Fruit fly (Drosophila melanogaster) whole organism, embryonic: Measurements from ENCODE around the gene CG13033.

Source experiments
- ATbp ChIP-seq: fragments of 200-800 bp; sonication (Bioruptor generic); optimal IDR thresholded peaks from 2 replicates; lab custom pipeline; 2017; ENCODE audit warnings: missing biosample characterization, mild to moderate bottlenecking, missing genetic modification characterization, missing genetic modification reagents
- Atf6 ChIP-seq: fragments of 200-800 bp; sonication (Bioruptor generic); IDR thresholded peaks from 2 replicates; pipeline ENCODE4 v1.3.6; 2022; ENCODE audit warnings: missing biosample characterization, missing genetic modification characterization
- B-H2 ChIP-seq: fragments of 200-800 bp; sonication (Bioruptor generic); optimal IDR thresholded peaks from 2 replicates; lab custom pipeline; 2018; ENCODE audit warnings: missing biosample characterization, mild to moderate bottlenecking, missing genetic modification characterization
- Blimp-1 ChIP-seq: fragments of 200-800 bp; sonication (Bioruptor generic); optimal IDR thresholded peaks from 3 replicates; lab custom pipeline; 2018; ENCODE audit warnings: missing biosample characterization, missing genetic modification characterization, mild to moderate bottlenecking, moderate library complexity, missing genetic modification reagents
- CG10267 ChIP-seq: fragments of 200-800 bp; sonication (Bioruptor generic); optimal IDR thresholded peaks from 2 replicates; lab custom pipeline; 2018; ENCODE audit warnings: missing biosample characterization, mild to moderate bottlenecking, missing genetic modification characterization, moderate library complexity
- CG10274 ChIP-seq: fragments of 200-800 bp; sonication (Bioruptor generic); optimal IDR thresholded peaks from 3 replicates; lab custom pipeline; 2017; ENCODE audit warnings: missing biosample characterization, mild to moderate bottlenecking, missing genetic modification characterization
- CG10543 ChIP-seq: fragments of 200-800 bp; sonication (Bioruptor generic); optimal IDR thresholded peaks from 3 replicates; lab custom pipeline; 2017; ENCODE audit warnings: missing biosample characterization, mild to moderate bottlenecking, missing genetic modification characterization, moderate library complexity
- CG10959 ChIP-seq: fragments of 200-800 bp; sonication (Bioruptor generic); IDR thresholded peaks from 2 replicates; pipeline ENCODE4 v1.3.6; 2022; ENCODE audit warnings: missing biosample characterization, missing genetic modification characterization
- CG11247 ChIP-seq: fragments of 200-800 bp; sonication (Bioruptor generic); IDR thresholded peaks from 2 replicates; pipeline ENCODE4 v1.3.6; 2022; ENCODE audit warnings: missing biosample characterization, missing genetic modification characterization
- CG13287 ChIP-seq: fragments of 200-800 bp; sonication (Bioruptor generic); IDR thresholded peaks from 2 replicates; pipeline ENCODE4 v1.3.6; 2022; ENCODE audit warnings: missing biosample characterization, missing genetic modification characterization; ENCODE audit not compliant: partially characterized antibody
- CG13424 ChIP-seq: fragments of 200-800 bp; sonication (Bioruptor generic); optimal IDR thresholded peaks from 2 replicates; lab custom pipeline; 2019; ENCODE audit warnings: missing biosample characterization, mild to moderate bottlenecking, missing genetic modification characterization, moderate library complexity
- CG14050 ChIP-seq: fragments of 200-800 bp; sonication (Bioruptor generic); IDR thresholded peaks from 3 replicates; pipeline ENCODE4 v1.3.6; 2022; ENCODE audit warnings: missing biosample characterization, missing genetic modification characterization
- CG15696 ChIP-seq: fragments of 200-800 bp; sonication (Bioruptor generic); optimal IDR thresholded peaks from 2 replicates; lab custom pipeline; 2019; ENCODE audit warnings: missing biosample characterization, mild to moderate bottlenecking, missing genetic modification characterization, moderate library complexity
- CG18599 ChIP-seq: fragments of 200-800 bp; sonication (Bioruptor generic); optimal IDR thresholded peaks from 3 replicates; lab custom pipeline; 2017; ENCODE audit warnings: missing biosample characterization, missing genetic modification characterization, mild to moderate bottlenecking, moderate library complexity, missing genetic modification reagents
- CG2712 ChIP-seq: fragments of 200-800 bp; optimal IDR thresholded peaks from 3 replicates; lab custom pipeline; 2019; ENCODE audit warnings: missing biosample characterization, mild to moderate bottlenecking, missing genetic modification characterization, moderate library complexity
- CG3065 ChIP-seq: fragments of 200-800 bp; sonication (Bioruptor generic); optimal IDR thresholded peaks from 2 replicates; lab custom pipeline; 2016; ENCODE audit warnings: missing biosample characterization, missing genetic modification characterization
- CG34376 ChIP-seq: fragments of 200-800 bp; sonication (Bioruptor generic); optimal IDR thresholded peaks from 2 replicates; lab custom pipeline; 2018; ENCODE audit warnings: missing biosample characterization, mild to moderate bottlenecking, missing genetic modification characterization
- CG5245 ChIP-seq: fragments of 200-800 bp; sonication (Bioruptor generic); optimal IDR thresholded peaks from 3 replicates; lab custom pipeline; 2016; ENCODE audit warnings: missing biosample characterization, missing genetic modification characterization
- CG6272 ChIP-seq: fragments of 200-800 bp; sonication (Bioruptor generic); IDR thresholded peaks from 2 replicates; pipeline ENCODE4 v1.3.6; 2022; ENCODE audit warnings: missing biosample characterization, missing genetic modification characterization
- CG6689 ChIP-seq: fragments of 200-800 bp; sonication (Bioruptor generic); IDR thresholded peaks from 2 replicates; pipeline ENCODE4 v1.3.6; 2022; ENCODE audit warnings: missing biosample characterization, missing genetic modification characterization
- CG7839 ChIP-seq: fragments of 200-800 bp; sonication (Bioruptor generic); optimal IDR thresholded peaks from 3 replicates; lab custom pipeline; 2018; ENCODE audit warnings: missing biosample characterization, mild to moderate bottlenecking, missing genetic modification characterization, moderate library complexity
- CG9797 ChIP-seq: fragments of 200-800 bp; sonication (Bioruptor generic); optimal IDR thresholded peaks from 3 replicates; lab custom pipeline; 2018; ENCODE audit warnings: missing biosample characterization, mild to moderate bottlenecking, missing genetic modification characterization
- D19B ChIP-seq: fragments of 200-800 bp; sonication (Bioruptor generic); optimal IDR thresholded peaks from 2 replicates; lab custom pipeline; 2017; ENCODE audit warnings: missing biosample characterization, mild to moderate bottlenecking, missing genetic modification characterization
- Dfd ChIP-seq, 2 experiments: fragments of >200 bp; optimal IDR thresholded peaks; 2 replicates each; lab custom pipeline; 2017; ENCODE audit warnings: missing biosample characterization in 2 of 2, missing genetic modification characterization in 2 of 2
- H15 ChIP-seq: fragments of 200-800 bp; sonication (Bioruptor generic); IDR thresholded peaks from 3 replicates; pipeline ENCODE4 v1.3.6; 2022; ENCODE audit warnings: missing biosample characterization, missing genetic modification characterization
- HLH3B ChIP-seq: fragments of 200-800 bp; sonication (Bioruptor generic); IDR thresholded peaks from 2 replicates; pipeline ENCODE4 v1.3.6; 2022; ENCODE audit warnings: missing biosample characterization, missing genetic modification characterization
- HLH4C ChIP-seq: fragments of 200-800 bp; sonication (Bioruptor generic); IDR thresholded peaks from 3 replicates; pipeline ENCODE4 v1.3.6; 2022; ENCODE audit warnings: missing biosample characterization, missing genetic modification characterization; ENCODE audit not compliant: partially characterized antibody
- Ptx1 ChIP-seq: fragments of 200-800 bp; sonication (Bioruptor generic); IDR thresholded peaks from 2 replicates; pipeline ENCODE4 v1.3.6; 2022; ENCODE audit warnings: missing biosample characterization, missing genetic modification characterization
- YL-1 ChIP-seq: fragments of 200-800 bp; sonication (Bioruptor generic); optimal IDR thresholded peaks from 3 replicates; lab custom pipeline; 2017; ENCODE audit warnings: missing biosample characterization, mild to moderate bottlenecking, missing genetic modification characterization
- amos ChIP-seq: fragments of 200-800 bp; sonication (Bioruptor generic); IDR thresholded peaks from 2 replicates; pipeline ENCODE4 v1.3.6; 2022; ENCODE audit warnings: missing biosample characterization, missing genetic modification characterization; ENCODE audit not compliant: partially characterized antibody
- bigmax ChIP-seq: fragments of 200-800 bp; sonication (Bioruptor generic); optimal IDR thresholded peaks from 2 replicates; lab custom pipeline; 2018; ENCODE audit warnings: missing biosample characterization, mild to moderate bottlenecking, missing genetic modification characterization
- cad ChIP-seq: fragments of >200 bp; optimal IDR thresholded peaks from 2 replicates; lab custom pipeline; 2017; ENCODE audit warnings: missing biosample characterization, missing genetic modification characterization
- caup ChIP-seq: fragments of 200-800 bp; sonication (Bioruptor generic); optimal IDR thresholded peaks from 3 replicates; lab custom pipeline; 2017; ENCODE audit warnings: missing biosample characterization, mild to moderate bottlenecking, missing genetic modification characterization, moderate library complexity; ENCODE audit not compliant: severe bottlenecking
- cwo ChIP-seq: fragments of 200-800 bp; sonication (Bioruptor generic); optimal IDR thresholded peaks from 3 replicates; lab custom pipeline; 2017; ENCODE audit warnings: missing biosample characterization, missing genetic modification characterization, mild to moderate bottlenecking, moderate library complexity, missing genetic modification reagents
- dan ChIP-seq: fragments of 200-800 bp; sonication (Bioruptor generic); IDR thresholded peaks from 2 replicates; pipeline ENCODE4 v1.3.6; 2022; ENCODE audit warnings: missing biosample characterization, missing genetic modification characterization
- esg ChIP-seq: fragments of 200-800 bp; sonication (Bioruptor generic); conservative IDR thresholded peaks from 2 replicates; pipeline ENCODE4 v1.3.6; 2022; ENCODE audit warnings: missing biosample characterization, missing genetic modification characterization
- ftz-f1 ChIP-seq: fragments of 200-800 bp; sonication (Bioruptor generic); optimal IDR thresholded peaks from 2 replicates; lab custom pipeline; 2016; ENCODE audit warnings: missing biosample characterization, missing genetic modification characterization
- grn ChIP-seq: fragments of 200-800 bp; sonication (Bioruptor generic); optimal IDR thresholded peaks from 3 replicates; lab custom pipeline; 2017; ENCODE audit warnings: missing biosample characterization, missing genetic modification characterization
- ham ChIP-seq: fragments of 200-800 bp; sonication (Bioruptor generic); IDR thresholded peaks from 2 replicates; pipeline ENCODE4 v1.3.6; 2022; ENCODE audit warnings: missing biosample characterization, missing genetic modification characterization
- her ChIP-seq: fragments of 200-800 bp; sonication (Bioruptor generic); optimal IDR thresholded peaks from 2 replicates; lab custom pipeline; 2016; ENCODE audit warnings: missing biosample characterization, missing genetic modification characterization
- insv ChIP-seq, 2 experiments: fragments of 200-800 bp; sonication (Bioruptor generic); optimal IDR thresholded peaks; 3 replicates each; lab custom pipeline; 2016 to 2018; ENCODE audit warnings: missing biosample characterization in 2 of 2, missing genetic modification characterization in 2 of 2
- kah ChIP-seq: fragments of 200-800 bp; sonication (Bioruptor generic); optimal IDR thresholded peaks from 2 replicates; lab custom pipeline; 2018; ENCODE audit warnings: missing biosample characterization, mild to moderate bottlenecking, missing genetic modification characterization
- luna ChIP-seq: fragments of 200-800 bp; sonication (Bioruptor generic); optimal IDR thresholded peaks from 2 replicates; lab custom pipeline; 2016; ENCODE audit warnings: missing biosample characterization, missing genetic modification characterization
- psq ChIP-seq: fragments of 200-800 bp; sonication (Bioruptor generic); optimal IDR thresholded peaks from 2 replicates; lab custom pipeline; 2017; ENCODE audit warnings: missing biosample characterization, missing genetic modification characterization
- sima ChIP-seq: fragments of 200-800 bp; sonication (Bioruptor generic); optimal IDR thresholded peaks from 2 replicates; lab custom pipeline; 2016; ENCODE audit warnings: missing biosample characterization, missing genetic modification characterization
- sr ChIP-seq: fragments of 200-800 bp; sonication (Bioruptor generic); IDR thresholded peaks from 3 replicates; pipeline ENCODE4 v1.3.6; 2022; ENCODE audit warnings: missing biosample characterization, missing genetic modification characterization
- usp ChIP-seq: fragments of >200 bp; optimal IDR thresholded peaks from 2 replicates; lab custom pipeline; 2017; ENCODE audit warnings: missing biosample characterization, missing genetic modification characterization
- zen ChIP-seq: fragments of 200-800 bp; sonication (Bioruptor generic); optimal IDR thresholded peaks from 3 replicates; lab custom pipeline; 2018; ENCODE audit warnings: missing biosample characterization, mild to moderate bottlenecking, missing genetic modification characterization, moderate library complexity
- zen2 ChIP-seq: fragments of 200-800 bp; sonication (Bioruptor generic); IDR thresholded peaks from 3 replicates; pipeline ENCODE4 v1.3.6; 2022; ENCODE audit warnings: missing biosample characterization, missing genetic modification characterization; ENCODE audit not compliant: partially characterized antibody
- zfh1 ChIP-seq: fragments of 200-800 bp; sonication (Bioruptor generic); IDR thresholded peaks from 3 replicates; pipeline ENCODE4 v1.3.6; 2022; ENCODE audit warnings: missing biosample characterization, missing genetic modification characterization

Gene CG13033

DNA sequence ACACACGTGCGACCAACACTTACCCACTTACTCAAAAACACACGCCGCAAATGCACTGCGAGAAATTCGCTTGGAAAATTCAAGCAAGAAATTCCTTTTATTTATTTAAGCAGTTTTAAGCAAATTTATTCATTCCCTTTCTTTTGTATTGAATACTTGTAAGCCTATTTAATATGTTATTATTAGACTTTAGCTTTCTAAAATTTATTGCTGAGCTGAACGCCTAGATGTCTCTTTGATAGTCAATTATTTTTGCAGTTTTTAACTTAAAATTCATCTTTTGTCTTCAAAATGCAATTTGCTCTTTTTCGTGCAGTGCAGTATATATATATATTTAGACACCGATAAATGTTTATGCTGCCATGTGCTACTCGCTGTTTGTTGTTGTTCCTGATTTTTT is 11.5 kb downstream of the CG13033 start (continued):
- TF ChIP-seq Blimp-1 (GFP tag; lab: Kevin White, UChicago) = peak; percentile 86
- peak; percentile 77 for TF ChIP-seq CG5245 (GFP tag; lab: Kevin White, UChicago)
- peak; percentile 27 for TF ChIP-seq her (GFP tag; lab: Kevin White, UChicago)
- no peak for TF ChIP-seq HLH4C
- peak; percentile 63; the same call in 2 of the 3 replicates for TF ChIP-seq CG14050
- TF ChIP-seq luna (GFP tag; lab: Kevin White, UChicago) = no peak
- TF ChIP-seq Atf6 (GFP tag; lab: Robert Waterston, UW) = peak; percentile 83
- TF ChIP-seq D19B (GFP tag; lab: Kevin White, UChicago) = peak; percentile 53
- peak; percentile 76 for TF ChIP-seq zen (tag; lab: Kevin White, UChicago)
- peak; percentile 76 for TF ChIP-seq esg
- peak; percentile 74 for TF ChIP-seq CG10267 (tag; lab: Kevin White, UChicago)
- TF ChIP-seq B-H2 (GFP tag; lab: Kevin White, UChicago) = peak; percentile 42
- peak in 1 of 2 experiments; percentile 2 for TF ChIP-seq insv (GFP tag; optimal IDR thresholded peaks at IDR 0.05; lab: Kevin White, UChicago)
- no peak for TF ChIP-seq usp
- no peak for TF ChIP-seq grn
- no peak for TF ChIP-seq ftz-f1 (GFP tag; lab: Kevin White, UChicago)
- TF ChIP-seq zen2 = no peak
- peak; percentile 86 for TF ChIP-seq CG2712 (tag; lab: Kevin White, UChicago)
- no peak for TF ChIP-seq CG13287 (GFP tag; lab: Robert Waterston, UW)
- 0 out of 2 replicates have a peak, but pooled peaks have one; percentile 27 for TF ChIP-seq CG6272
- no peak for TF ChIP-seq amos
- no peak for TF ChIP-seq sima (GFP tag; lab: Kevin White, UChicago)
- peak; percentile 69; the same call in 1 of the 2 replicates for TF ChIP-seq HLH3B (GFP tag; lab: Robert Waterston, UW)
- peak; percentile 85 for TF ChIP-seq cwo (GFP tag; lab: Kevin White, UChicago)
- peak; percentile 84 for TF ChIP-seq CG18599 (GFP tag; lab: Kevin White, UChicago)
- TF ChIP-seq dan = no peak
- peak; percentile 26 for TF ChIP-seq CG34376 (GFP tag; lab: Kevin White, UChicago)
- TF ChIP-seq CG13424 (tag; lab: Kevin White, UChicago) = peak; percentile 88
- peak; percentile 53 for TF ChIP-seq kah
- peak; percentile 77 for TF ChIP-seq CG6689 (GFP tag; lab: Robert Waterston, UW)
- no peak for TF ChIP-seq YL-1 (GFP tag; lab: Kevin White, UChicago)
- TF ChIP-seq ham (GFP tag; lab: Robert Waterston, UW) = no peak
- TF ChIP-seq psq (GFP tag; lab: Kevin White, UChicago) = no peak
- TF ChIP-seq Dfd (GFP tag; optimal IDR thresholded peaks at IDR 0.05; lab: Kevin White, UChicago) = no peak
- TF ChIP-seq ATbp (GFP tag; lab: Kevin White, UChicago) = peak; percentile 70
- TF ChIP-seq CG10959 (GFP tag; lab: Robert Waterston, UW) = no peak
- TF ChIP-seq CG10543 (GFP tag; lab: Kevin White, UChicago) = peak; percentile 81
- no peak for TF ChIP-seq zfh1 (GFP tag; lab: Robert Waterston, UW)
- peak; percentile 11 for TF ChIP-seq CG3065 (GFP tag; lab: Kevin White, UChicago)
- no peak for TF ChIP-seq CG9797 (GFP tag; lab: Kevin White, UChicago)
- no peak for TF ChIP-seq cad (GFP tag; lab: Kevin White, UChicago)
- TF ChIP-seq bigmax (GFP tag; lab: Kevin White, UChicago) = no peak
- TF ChIP-seq H15 = peak; percentile 50; the same call in 1 of the 3 replicates
- TF ChIP-seq Ptx1 (GFP tag; lab: Robert Waterston, UW) = peak; percentile 79
- peak; percentile 59 for TF ChIP-seq CG15696 (tag; lab: Kevin White, UChicago)
- TF ChIP-seq caup (GFP tag; lab: Kevin White, UChicago) = peak; percentile 71
- 0 out of 2 replicates have a peak, but pooled peaks have one; percentile 37 for TF ChIP-seq CG11247 (GFP tag; lab: Robert Waterston, UW)
- TF ChIP-seq CG10274 = peak; percentile 58
- no peak for TF ChIP-seq sr (GFP tag; lab: Robert Waterston, UW)
- peak; percentile 88 for TF ChIP-seq CG7839
